Worm (Caenorhabditis elegans): Measurements from ENCODE around the gene srbc-66.
"Not testable (repeated sequence)": the region's sequence is repeated elsewhere in the genome, so short reads cannot be mapped to it uniquely, and the experiment has no call there.

DNA sequence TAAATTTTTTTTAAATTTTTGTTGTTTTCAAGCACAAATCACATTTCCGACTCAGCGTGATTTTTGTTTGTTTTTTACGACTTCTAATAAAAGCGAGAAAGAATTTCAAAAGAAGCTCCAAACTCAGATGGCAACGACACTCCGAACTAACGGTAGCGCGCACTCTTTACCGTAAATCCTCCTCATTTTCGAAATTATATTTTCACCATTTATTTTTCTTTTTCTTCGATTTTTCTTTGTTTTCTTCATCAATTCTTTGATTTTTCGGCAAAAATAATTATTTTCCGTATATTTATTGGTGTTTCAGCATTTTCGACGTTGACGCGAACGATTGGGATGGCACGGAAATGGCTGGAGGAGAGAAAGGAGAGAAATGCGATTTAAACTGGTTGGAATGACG is 28.2 kb downstream of the srbc-66 start, which contains the start of gene T24A6.1:
- not testable (repeated sequence) for TF ChIP-seq nhr-129 (tag; optimal IDR thresholded peaks at IDR 0.05); snpc-4 (tag; optimal IDR thresholded peaks at IDR 0.05); unc-62 (GFP tag; optimal IDR thresholded peaks at IDR 0.05); blmp-1 (tag; optimal IDR thresholded peaks at IDR 0.05; ENCODE audit: insufficient read depth); unc-55 (GFP tag; optimal IDR thresholded peaks at IDR 0.05); peb-1 (tag; optimal IDR thresholded peaks at IDR 0.05); nhr-77 (tag; optimal IDR thresholded peaks at IDR 0.05); lin-13 (GFP tag; optimal IDR thresholded peaks at IDR 0.05); unc-39 (tag; optimal IDR thresholded peaks at IDR 0.05)
